Worm (Caenorhabditis elegans) whole organism, L2 larva: ENCODE results near the gene npr-39.

Source experiments
- Y55F3AM.14 ChIP-seq: fragments of 200-800 bp; sonication (Bioruptor generic); optimal IDR thresholded peaks from 2 replicates; lab custom pipeline; 2018; ENCODE audit warnings: mild to moderate bottlenecking, missing genetic modification characterization, missing compliant biosample characterization
- aly-2 ChIP-seq: fragments of 150-350 bp; optimal IDR thresholded peaks from 2 replicates; lab custom pipeline; 2014; ENCODE audit warnings: missing biosample characterization, missing genetic modification characterization
- ama-1 ChIP-seq: fragments of 150-350 bp; optimal IDR thresholded peaks from 2 replicates; lab custom pipeline; 2018; ENCODE audit warnings: inconsistent platforms
- egl-27 ChIP-seq: sonication (generic microtip); optimal IDR thresholded peaks from 3 replicates; lab custom pipeline; 2017; ENCODE audit warnings: missing biosample characterization, missing genetic modification reagents, missing genetic modification characterization
- nhr-11 ChIP-seq: fragments of 150-350 bp; optimal IDR thresholded peaks from 2 replicates; lab custom pipeline; 2014; ENCODE audit warnings: missing biosample characterization, missing genetic modification characterization
- nhr-12 ChIP-seq: fragments of 150-350 bp; optimal IDR thresholded peaks from 2 replicates; lab custom pipeline; 2014; ENCODE audit warnings: missing biosample characterization, missing genetic modification characterization
- nhr-25 ChIP-seq: fragments of 150-350 bp; sonication (generic microtip); optimal IDR thresholded peaks from 3 replicates; lab custom pipeline; 2014; ENCODE audit warnings: missing biosample characterization, missing genetic modification characterization
- sma-3 ChIP-seq: sonication (generic microtip); optimal IDR thresholded peaks from 2 replicates; lab custom pipeline; 2016; ENCODE audit warnings: missing genetic modification reagents, missing genetic modification characterization, missing compliant biosample characterization
- unc-39 ChIP-seq: fragments of 150-350 bp; optimal IDR thresholded peaks from 2 replicates; lab custom pipeline; 2014; ENCODE audit warnings: missing biosample characterization, missing genetic modification characterization
- unc-62 ChIP-seq: fragments of 150-350 bp; optimal IDR thresholded peaks from 2 replicates; lab custom pipeline; 2014; ENCODE audit warnings: missing biosample characterization, missing genetic modification reagents, missing genetic modification characterization

- TF ChIP-seq nhr-12 (tag; lab: Kevin White, UChicago) (no peak), aly-2 (no peak), egl-27 (tag; lab: Kevin White, UChicago) (no peak), ama-1 (lab: Kevin White, UChicago) (peak; percentile 42), sma-3 (GFP tag; lab: Kevin White, UChicago) (peak; percentile 3), unc-39 (tag; lab: Kevin White, UChicago) (no peak), Y55F3AM.14 (GFP tag; lab: Kevin White, UChicago) (no peak), unc-62 (GFP tag; lab: Kevin White, UChicago) (no peak), nhr-11 (no peak), nhr-25 (peak; percentile 67)
These were observed 20.4 kb upstream of the npr-39 start for ce11 chrV:10046503-10046902.
